Worm (Caenorhabditis elegans): ENCODE results near the gene glb-5.

ce11 chrV:5521735-5522241 lies 36.9 kb upstream of the glb-5 start, which contains the start of gene hir-1:
- TF ChIP-seq lin-13 (tag; optimal IDR thresholded peaks at IDR 0.05) = no peak
- no peak for TF ChIP-seq blmp-1 (tag; optimal IDR thresholded peaks at IDR 0.05)
- TF ChIP-seq ceh-43 (GFP tag; optimal IDR thresholded peaks at IDR 0.05) = no peak
- no peak for TF ChIP-seq nhr-76 (tag; optimal IDR thresholded peaks at IDR 0.05)
- no peak for TF ChIP-seq elt-1 (tag; optimal IDR thresholded peaks at IDR 0.05; ENCODE audit: borderline replicate concordance, insufficient read depth)

Measured in whole organism, mixed stage, embryonic.